Fruit fly (Drosophila melanogaster): Measurements from ENCODE around the gene IP3K2.

dm6 chrX:13372512-13372911, 69.1 kb downstream of the IP3K2 start:
- TF ChIP-seq CG32121 (GFP tag; IDR thresholded peaks at IDR 0.05), result no peak
- TF ChIP-seq CG13204 (GFP tag; optimal IDR thresholded peaks at IDR 0.05), result no peak
- no peak for TF ChIP-seq CG8159 (tag; optimal IDR thresholded peaks at IDR 0.05)
- TF ChIP-seq CG9948 (tag; optimal IDR thresholded peaks at IDR 0.05), result no peak
- TF ChIP-seq EcR (GFP tag; optimal IDR thresholded peaks at IDR 0.05), result no peak
